Worm (Caenorhabditis elegans): ENCODE data around the gene nhr-180.

Gene nhr-180

DNA sequence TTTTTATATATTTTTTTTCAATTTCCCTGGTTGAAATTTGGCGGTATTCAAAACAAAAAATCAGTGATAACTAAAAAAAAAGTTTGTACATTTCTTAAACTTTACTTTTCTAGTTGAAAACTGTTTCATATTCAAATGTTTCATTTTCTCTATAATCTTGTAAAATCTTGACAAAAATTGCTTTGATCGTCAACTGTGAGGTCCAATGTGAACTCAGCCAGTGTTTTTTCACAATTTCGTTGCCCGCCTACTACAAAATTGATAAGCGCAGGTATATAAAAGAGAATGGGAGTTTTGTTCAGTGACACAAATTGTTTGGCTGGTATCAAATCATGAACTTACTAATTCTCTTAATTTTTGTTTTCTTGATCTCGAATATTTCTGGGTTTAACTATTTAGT lies 20.4 kb downstream of the nhr-180 start, which contains the start of gene ugt-42:
ugt-42 (plus strand) TSS at position 301 of the 400 bp plus-strand sequence.
- TF ChIP-seq B0261.1 (tag; optimal IDR thresholded peaks at IDR 0.05) (no peak), lag-1 (GFP tag; IDR thresholded peaks at IDR 0.05) (no peak), attf-6 (GFP tag; IDR thresholded peaks at IDR 0.05) (no peak), mes-4 (tag; optimal IDR thresholded peaks at IDR 0.05) (no peak), T26A5.8 (tag; optimal IDR thresholded peaks at IDR 0.05) (no peak), ZK185.1 (tag; optimal IDR thresholded peaks at IDR 0.05; ENCODE audit: poor library complexity, severe bottlenecking) (no peak), F33H1.4 (GFP tag; IDR thresholded peaks at IDR 0.05) (no peak), sptf-2 (GFP tag; optimal IDR thresholded peaks at IDR 0.05) (no peak), nhr-80 (tag; optimal IDR thresholded peaks at IDR 0.05) (no peak), lin-35 (GFP tag; optimal IDR thresholded peaks at IDR 0.05) (no peak), nhr-120 (GFP tag; IDR thresholded peaks at IDR 0.05) (no peak), hmg-20 (GFP tag; IDR thresholded peaks at IDR 0.05) (no peak), akir-1 (GFP tag; optimal IDR thresholded peaks at IDR 0.05) (no peak)

DNA sequence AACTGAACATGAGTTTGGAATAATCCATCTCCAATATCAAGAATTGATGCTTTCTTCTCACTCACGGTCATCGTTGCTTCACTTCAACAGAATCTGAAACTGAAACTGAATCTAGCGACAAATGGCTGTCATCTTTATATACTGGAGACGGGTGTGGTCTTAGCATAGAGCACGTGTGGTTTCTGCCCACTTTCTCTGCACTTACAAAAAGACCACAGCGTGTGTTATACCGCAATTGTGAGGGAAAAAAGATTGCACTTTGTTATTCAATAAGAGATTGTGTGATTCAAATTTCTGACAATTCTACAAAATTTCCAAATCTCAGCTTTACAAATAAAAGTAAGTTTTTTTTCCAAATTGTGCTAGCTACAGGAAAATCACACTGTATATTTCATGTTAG lies 21.2 kb downstream of the nhr-180 start, which contains the start of gene F48G7.12:
F48G7.12 (minus strand) TSS at position 101 of the 400 bp plus-strand sequence.
- TF ChIP-seq die-1 (tag; optimal IDR thresholded peaks at IDR 0.05) (no peak), tbp1 (GFP tag; optimal IDR thresholded peaks at IDR 0.05) (no peak), ztf-18 (tag; optimal IDR thresholded peaks at IDR 0.05) (no peak), xnd-1 (tag; optimal IDR thresholded peaks at IDR 0.05) (no peak)

DNA sequence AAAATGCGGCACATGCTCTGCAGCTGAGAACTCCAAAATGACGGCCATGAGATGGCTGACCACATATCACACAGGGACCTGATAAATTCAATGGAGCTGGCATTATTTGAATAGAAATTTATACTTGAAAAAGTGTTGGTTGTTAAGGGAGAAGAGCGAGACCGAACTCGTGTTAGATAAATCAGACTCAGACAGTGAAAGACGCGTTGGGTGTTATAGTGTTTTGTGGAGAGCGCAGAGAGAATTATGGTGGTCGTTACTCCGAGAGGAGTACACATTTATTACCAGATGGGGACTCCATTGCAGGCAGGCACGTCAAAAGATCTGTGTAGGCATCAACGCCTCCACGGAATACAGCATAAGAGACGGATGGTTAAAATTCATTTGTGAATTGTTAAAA lies 24.6 kb downstream of the nhr-180 start, which contains the start of gene nhr-190:
nhr-190 (minus strand) TSS at position 175 of the 400 bp plus-strand sequence.
- TF ChIP-seq fkh-3 (tag; optimal IDR thresholded peaks at IDR 0.05) (no peak), ztf-22 (GFP tag; optimal IDR thresholded peaks at IDR 0.05) (no peak), madf-6 (GFP tag; IDR thresholded peaks at IDR 0.05) (no peak), hmg-1.2 (GFP tag; IDR thresholded peaks at IDR 0.05) (peak; percentile 66; the same call in 1 of the 2 replicates), attf-5 (GFP tag; optimal IDR thresholded peaks at IDR 0.05) (peak; percentile 16)

DNA sequence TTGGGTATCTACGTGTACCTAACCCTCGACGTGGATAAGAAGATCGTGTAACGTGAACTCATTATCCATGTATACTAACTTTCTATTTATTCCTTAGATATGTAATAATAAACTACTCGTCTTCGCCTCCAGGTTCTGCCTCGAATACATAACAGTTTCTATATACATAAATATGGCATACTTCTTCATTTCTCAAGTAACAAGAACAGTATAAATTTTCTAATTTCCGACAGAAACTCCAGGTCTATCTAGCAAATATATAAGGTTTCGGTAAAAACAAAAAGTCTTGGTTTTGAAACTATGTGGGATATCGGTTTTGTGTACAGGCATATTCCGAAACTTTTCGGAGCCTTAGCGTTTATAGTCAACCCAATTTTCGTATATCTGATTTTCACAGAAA lies 29.0 kb downstream of the nhr-180 start, which contains the start of gene srj-37:
srj-37 (plus strand) TSS at position 301 of the 400 bp plus-strand sequence.
- TF ChIP-seq akir-1 (GFP tag; optimal IDR thresholded peaks at IDR 0.05), result no peak
- TF ChIP-seq F10E7.11 (tag; optimal IDR thresholded peaks at IDR 0.05), result no peak
- no peak for TF ChIP-seq ets-4 (GFP tag; optimal IDR thresholded peaks at IDR 0.05)
- TF ChIP-seq zfh-2 (GFP tag; conservative IDR thresholded peaks at IDR 0.05), result no peak
- no peak for TF ChIP-seq tlf-1 (GFP tag; optimal IDR thresholded peaks at IDR 0.05)
- no peak for TF ChIP-seq bed-1 (GFP tag; IDR thresholded peaks at IDR 0.05)
- no peak for TF ChIP-seq rpc-1 (optimal IDR thresholded peaks at IDR 0.05)
- no peak for TF ChIP-seq rpc-1 (tag; optimal IDR thresholded peaks at IDR 0.05)
- no peak for TF ChIP-seq nfya-2 (GFP tag; IDR thresholded peaks at IDR 0.05)
- no peak for TF ChIP-seq ztf-6 (GFP tag; IDR thresholded peaks at IDR 0.05)
- TF ChIP-seq hmg-1.2 (GFP tag; IDR thresholded peaks at IDR 0.05), result no peak
- no peak for TF ChIP-seq hlh-12 (tag; optimal IDR thresholded peaks at IDR 0.05)
- TF ChIP-seq Y53G8AR.9 (GFP tag; conservative IDR thresholded peaks at IDR 0.05), result no peak
- no peak for TF ChIP-seq hsf-1 (GFP tag; IDR thresholded peaks at IDR 0.05)

DNA sequence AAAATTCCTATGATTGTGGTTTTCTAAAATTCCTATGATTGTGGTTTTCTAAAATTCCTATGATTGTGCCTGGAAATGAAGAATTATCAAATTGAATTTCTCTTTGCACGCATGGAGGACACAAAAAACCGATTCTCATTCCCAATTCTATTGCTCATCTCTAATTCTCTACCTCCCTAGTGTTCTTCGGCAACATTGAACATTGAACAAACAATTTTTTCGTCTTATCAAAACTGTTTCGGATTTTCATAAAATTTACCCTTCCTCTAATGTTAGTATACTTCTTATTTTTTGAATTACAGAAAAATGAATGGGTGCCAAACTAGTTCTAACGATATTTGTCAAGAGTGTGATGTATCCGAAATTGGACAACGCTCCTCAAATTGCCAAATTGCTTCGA lies 31.0 kb downstream of the nhr-180 start, which contains the start of gene pals-31:
pals-31 (plus strand) TSS at position 301 of the 400 bp plus-strand sequence.
- TF ChIP-seq attf-6 (GFP tag; IDR thresholded peaks at IDR 0.05) (no peak), F39B2.1 (GFP tag; IDR thresholded peaks at IDR 0.05) (no peak), Y53F4B.3 (GFP tag; IDR thresholded peaks at IDR 0.05) (no peak), egrh-3 (GFP tag; IDR thresholded peaks at IDR 0.05) (no peak), F37B4.10 (GFP tag; IDR thresholded peaks at IDR 0.05) (no peak), K11D2.4 (GFP tag; IDR thresholded peaks at IDR 0.05) (no peak)

All from whole organism, young adult.